Fruit fly (Drosophila melanogaster) whole organism, embryonic: ENCODE data around the gene twe.

ENCODE experiments used
- Abd-B ChIP-seq: fragments of 200-800 bp; sonication (Bioruptor generic); optimal IDR thresholded peaks from 2 replicates; lab custom pipeline; 2018; ENCODE audit warnings: missing biosample characterization, mild to moderate bottlenecking, missing genetic modification characterization, moderate library complexity
- CG10431 ChIP-seq: fragments of 200-800 bp; sonication (Bioruptor generic); optimal IDR thresholded peaks from 3 replicates; lab custom pipeline; 2018; ENCODE audit warnings: missing biosample characterization, mild to moderate bottlenecking, missing genetic modification characterization
- CG12391 ChIP-seq: fragments of 200-800 bp; sonication (Bioruptor generic); optimal IDR thresholded peaks from 3 replicates; lab custom pipeline; 2018; ENCODE audit warnings: missing biosample characterization, mild to moderate bottlenecking, missing genetic modification characterization, moderate library complexity
- CG12659 ChIP-seq: fragments of 200-800 bp; sonication (Bioruptor generic); optimal IDR thresholded peaks from 3 replicates; lab custom pipeline; 2017; ENCODE audit warnings: mild to moderate bottlenecking, missing biosample characterization, missing genetic modification reagents, missing genetic modification characterization
- CG12942 ChIP-seq: fragments of 200-800 bp; sonication (Bioruptor generic); optimal IDR thresholded peaks from 3 replicates; lab custom pipeline; 2016; ENCODE audit warnings: missing biosample characterization, missing genetic modification characterization
- CG16863 ChIP-seq: fragments of 200-800 bp; sonication (Bioruptor generic); optimal IDR thresholded peaks from 3 replicates; lab custom pipeline; 2016; ENCODE audit warnings: missing biosample characterization, missing genetic modification characterization
- CG17328 ChIP-seq: fragments of 200-800 bp; sonication (Bioruptor generic); IDR thresholded peaks from 2 replicates; pipeline ENCODE4 v1.3.6; 2022; ENCODE audit warnings: missing biosample characterization, missing genetic modification characterization
- CG17359 ChIP-seq: fragments of 200-800 bp; sonication (Bioruptor generic); optimal IDR thresholded peaks from 3 replicates; lab custom pipeline; 2018; ENCODE audit warnings: missing biosample characterization, mild to moderate bottlenecking, missing genetic modification characterization, moderate library complexity
- CG5953 ChIP-seq: fragments of 200-800 bp; sonication (Bioruptor generic); IDR thresholded peaks from 2 replicates; pipeline ENCODE4 v1.3.6; 2022; ENCODE audit warnings: missing biosample characterization, missing genetic modification characterization
- CG6654 ChIP-seq: fragments of 200-800 bp; sonication (Bioruptor generic); optimal IDR thresholded peaks from 2 replicates; lab custom pipeline; 2017; ENCODE audit warnings: missing biosample characterization, mild to moderate bottlenecking, missing genetic modification characterization
- CG6689 ChIP-seq: fragments of 200-800 bp; sonication (Bioruptor generic); IDR thresholded peaks from 2 replicates; pipeline ENCODE4 v1.3.6; 2022; ENCODE audit warnings: missing biosample characterization, missing genetic modification characterization
- CG7271 ChIP-seq: fragments of 200-800 bp; sonication (Bioruptor generic); optimal IDR thresholded peaks from 2 replicates; lab custom pipeline; 2018; ENCODE audit warnings: missing biosample characterization, mild to moderate bottlenecking, missing genetic modification characterization, moderate library complexity
- CG7556 ChIP-seq: fragments of 200-800 bp; sonication (Bioruptor generic); optimal IDR thresholded peaks from 2 replicates; lab custom pipeline; 2017; ENCODE audit warnings: missing biosample characterization, mild to moderate bottlenecking, missing genetic modification characterization
- CG7963 ChIP-seq: fragments of 200-800 bp; sonication (Bioruptor generic); IDR thresholded peaks from 3 replicates; pipeline ENCODE4 v1.3.6; 2022; ENCODE audit warnings: missing biosample characterization, missing genetic modification characterization; ENCODE audit not compliant: partially characterized antibody
- CG8388 ChIP-seq: fragments of 200-800 bp; sonication (Bioruptor generic); optimal IDR thresholded peaks from 2 replicates; lab custom pipeline; 2019; ENCODE audit warnings: missing biosample characterization, mild to moderate bottlenecking, missing genetic modification characterization, moderate library complexity
- CG9876 ChIP-seq: fragments of 200-800 bp; sonication (Bioruptor generic); optimal IDR thresholded peaks from 2 replicates; lab custom pipeline; 2016; ENCODE audit warnings: missing biosample characterization, missing genetic modification characterization
- D19B ChIP-seq: fragments of 200-800 bp; sonication (Bioruptor generic); optimal IDR thresholded peaks from 2 replicates; lab custom pipeline; 2017; ENCODE audit warnings: missing biosample characterization, mild to moderate bottlenecking, missing genetic modification characterization
- Dbx ChIP-seq: fragments of 200-800 bp; sonication (Bioruptor generic); IDR thresholded peaks from 3 replicates; pipeline ENCODE4 v1.3.6; 2022; ENCODE audit warnings: missing biosample characterization, missing genetic modification characterization
- Hr78 ChIP-seq, 2 experiments: fragments of 200-800 bp in 1 of 2; fragments of >200 bp in 1 of 2; sonication (Bioruptor generic) in 1 of 2; optimal IDR thresholded peaks; 2 replicates each; lab custom pipeline; 2017 to 2019; ENCODE audit warnings: missing biosample characterization in 2 of 2, missing genetic modification characterization in 2 of 2, mild to moderate bottlenecking in 1 of 2, moderate library complexity in 1 of 2
- Neu2 ChIP-seq: fragments of 200-800 bp; sonication (Bioruptor generic); optimal IDR thresholded peaks from 3 replicates; lab custom pipeline; 2016; ENCODE audit warnings: missing biosample characterization, missing genetic modification characterization, borderline replicate concordance
- Rfx ChIP-seq: fragments of 200-800 bp; sonication (Bioruptor generic); IDR thresholded peaks from 2 replicates; pipeline ENCODE4 v1.3.6; 2022; ENCODE audit warnings: missing biosample characterization, missing genetic modification characterization
- Sry-β ChIP-seq: fragments of 200-800 bp; sonication (Bioruptor generic); optimal IDR thresholded peaks from 2 replicates; lab custom pipeline; 2018; ENCODE audit warnings: missing biosample characterization, mild to moderate bottlenecking, missing genetic modification characterization, moderate library complexity
- ac ChIP-seq: fragments of 200-800 bp; sonication (Bioruptor generic); optimal IDR thresholded peaks from 3 replicates; lab custom pipeline; 2017; ENCODE audit warnings: missing biosample characterization, mild to moderate bottlenecking, missing genetic modification characterization
- caup ChIP-seq: fragments of 200-800 bp; sonication (Bioruptor generic); optimal IDR thresholded peaks from 3 replicates; lab custom pipeline; 2017; ENCODE audit warnings: missing biosample characterization, mild to moderate bottlenecking, missing genetic modification characterization, moderate library complexity; ENCODE audit not compliant: severe bottlenecking
- chinmo ChIP-seq: fragments of 200-800 bp; sonication (Bioruptor generic); IDR thresholded peaks from 4 replicates; pipeline ENCODE4 v1.3.6; 2022; ENCODE audit warnings: missing biosample characterization, missing genetic modification characterization; ENCODE audit not compliant: partially characterized antibody
- chm ChIP-seq: fragments of 200-800 bp; sonication (Bioruptor generic); IDR thresholded peaks from 2 replicates; pipeline ENCODE4 v1.3.6; 2022; ENCODE audit warnings: missing biosample characterization, missing genetic modification characterization
- dimm ChIP-seq: fragments of 200-800 bp; sonication (Bioruptor generic); IDR thresholded peaks from 2 replicates; pipeline ENCODE4 v1.3.6; 2022; ENCODE audit warnings: missing biosample characterization, missing genetic modification characterization
- dmrt99B ChIP-seq: fragments of 200-800 bp; sonication (Bioruptor generic); optimal IDR thresholded peaks from 2 replicates; lab custom pipeline; 2018; ENCODE audit warnings: missing biosample characterization, mild to moderate bottlenecking, missing genetic modification characterization, moderate library complexity
- dpn ChIP-seq, 2 experiments: fragments of 200-800 bp; sonication (Bioruptor generic); optimal IDR thresholded peaks; 3 replicates each; lab custom pipeline; 2016; ENCODE audit warnings: missing biosample characterization in 2 of 2, missing genetic modification characterization in 2 of 2
- emc ChIP-seq: fragments of 200-800 bp; sonication (Bioruptor generic); optimal IDR thresholded peaks from 2 replicates; lab custom pipeline; 2016; ENCODE audit warnings: missing biosample characterization, missing genetic modification characterization
- esg ChIP-seq: fragments of 200-800 bp; sonication (Bioruptor generic); conservative IDR thresholded peaks from 2 replicates; pipeline ENCODE4 v1.3.6; 2022; ENCODE audit warnings: missing biosample characterization, missing genetic modification characterization
- gem ChIP-seq: fragments of 200-800 bp; sonication (Bioruptor generic); optimal IDR thresholded peaks from 2 replicates; lab custom pipeline; 2019; ENCODE audit warnings: missing biosample characterization, mild to moderate bottlenecking, missing genetic modification characterization, moderate library complexity
- grau ChIP-seq: fragments of 200-800 bp; optimal IDR thresholded peaks from 3 replicates; lab custom pipeline; 2019; ENCODE audit warnings: missing biosample characterization, mild to moderate bottlenecking, missing genetic modification characterization, moderate library complexity
- ind ChIP-seq: fragments of 200-800 bp; sonication (Bioruptor generic); optimal IDR thresholded peaks from 3 replicates; lab custom pipeline; 2016; ENCODE audit warnings: missing biosample characterization, missing genetic modification characterization
- kni ChIP-seq: fragments of 200-800 bp; sonication (Bioruptor generic); optimal IDR thresholded peaks from 3 replicates; lab custom pipeline; 2017; ENCODE audit warnings: mild to moderate bottlenecking, missing biosample characterization, missing genetic modification reagents, missing genetic modification characterization
- lilli ChIP-seq: fragments of 200-800 bp; sonication (Bioruptor generic); optimal IDR thresholded peaks from 3 replicates; lab custom pipeline; 2016; ENCODE audit warnings: missing biosample characterization, missing genetic modification characterization
- mld ChIP-seq: fragments of 200-800 bp; sonication (Bioruptor generic); IDR thresholded peaks from 3 replicates; pipeline ENCODE4 v1.3.6; 2022; ENCODE audit warnings: missing biosample characterization, missing genetic modification characterization; ENCODE audit not compliant: partially characterized antibody
- nerfin-2 ChIP-seq: fragments of 200-800 bp; sonication (Bioruptor generic); IDR thresholded peaks from 2 replicates; pipeline ENCODE4 v1.3.6; 2022; ENCODE audit warnings: missing biosample characterization, missing genetic modification characterization; ENCODE audit not compliant: partially characterized antibody
- onecut ChIP-seq: fragments of 200-800 bp; sonication (Bioruptor generic); IDR thresholded peaks from 2 replicates; pipeline ENCODE4 v1.3.6; 2022; ENCODE audit warnings: missing biosample characterization, missing genetic modification characterization
- org-1 ChIP-seq: fragments of 200-800 bp; sonication (Bioruptor generic); optimal IDR thresholded peaks from 2 replicates; lab custom pipeline; 2017; ENCODE audit warnings: missing biosample characterization, missing genetic modification characterization
- pfk ChIP-seq: fragments of 200-800 bp; sonication (Bioruptor generic); optimal IDR thresholded peaks from 2 replicates; lab custom pipeline; 2018; ENCODE audit warnings: missing biosample characterization, mild to moderate bottlenecking, missing genetic modification characterization, moderate library complexity
- pita ChIP-seq: fragments of 200-800 bp; sonication (Bioruptor generic); optimal IDR thresholded peaks from 2 replicates; lab custom pipeline; 2017; ENCODE audit warnings: missing biosample characterization, mild to moderate bottlenecking, missing genetic modification characterization
- seq ChIP-seq: fragments of 200-800 bp; sonication (Bioruptor generic); IDR thresholded peaks from 2 replicates; pipeline ENCODE4 v1.3.6; 2022; ENCODE audit warnings: missing biosample characterization, missing genetic modification characterization
- slp2 ChIP-seq: fragments of 200-800 bp; sonication (Bioruptor generic); optimal IDR thresholded peaks from 2 replicates; lab custom pipeline; 2016; ENCODE audit warnings: missing biosample characterization, missing genetic modification characterization
- sqz ChIP-seq: fragments of 200-800 bp; sonication (Bioruptor generic); optimal IDR thresholded peaks from 3 replicates; lab custom pipeline; 2018; ENCODE audit warnings: missing biosample characterization, mild to moderate bottlenecking, missing genetic modification characterization
- sug ChIP-seq: fragments of 200-800 bp; optimal IDR thresholded peaks from 2 replicates; lab custom pipeline; 2019; ENCODE audit warnings: missing biosample characterization, mild to moderate bottlenecking, missing genetic modification characterization, moderate library complexity
- tin ChIP-seq: fragments of 200-800 bp; sonication (Bioruptor generic); optimal IDR thresholded peaks from 3 replicates; lab custom pipeline; 2016; ENCODE audit warnings: missing biosample characterization, missing genetic modification characterization
- tio ChIP-seq: fragments of 200-800 bp; sonication (Bioruptor generic); optimal IDR thresholded peaks from 2 replicates; lab custom pipeline; 2017; ENCODE audit warnings: missing biosample characterization, missing genetic modification characterization, inconsistent platforms
- zf30C ChIP-seq: fragments of 200-800 bp; sonication (Bioruptor generic); optimal IDR thresholded peaks from 3 replicates; lab custom pipeline; 2018; ENCODE audit warnings: missing biosample characterization, mild to moderate bottlenecking, missing genetic modification characterization

The twe gene

DNA sequence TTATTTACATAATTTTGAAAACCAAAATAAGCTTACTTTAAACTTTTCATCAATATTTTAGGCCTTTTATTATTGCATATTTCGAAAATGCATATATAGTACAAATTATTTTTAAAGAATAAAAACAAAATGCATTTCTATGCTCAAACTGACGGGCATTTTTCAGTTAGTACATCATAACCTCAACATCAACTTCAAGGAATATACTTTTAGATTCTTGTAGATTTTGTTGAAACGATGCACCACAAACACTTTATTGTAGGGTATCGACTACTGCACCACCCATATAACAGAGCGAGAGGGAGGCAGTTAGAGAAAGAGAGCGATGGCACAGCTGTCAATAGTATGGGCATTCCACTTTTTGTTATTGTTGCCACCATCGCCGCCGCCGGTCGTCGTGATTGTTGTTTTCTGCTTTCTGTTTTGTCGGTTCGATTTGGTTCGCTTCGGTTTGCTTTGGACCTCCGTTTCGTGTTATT, 18.1 kb upstream of the twe start (continued):
- peak; percentile 68 for TF ChIP-seq sug (tag; lab: Kevin White, UChicago)
- peak; percentile 86 for TF ChIP-seq sqz
- peak; percentile 97 for TF ChIP-seq gem (tag; lab: Kevin White, UChicago)
- TF ChIP-seq lilli (GFP tag; lab: Kevin White, UChicago): peak; percentile 88
- TF ChIP-seq dmrt99B (tag; lab: Kevin White, UChicago): peak; percentile 98
- peak; percentile 95 for TF ChIP-seq CG17359 (tag; lab: Kevin White, UChicago)
- peak; percentile 59 for TF ChIP-seq Rfx (GFP tag; lab: Robert Waterston, UW)
- TF ChIP-seq Dbx: no peak
- TF ChIP-seq CG5953 (GFP tag; lab: Robert Waterston, UW): 0 out of 2 replicates have a peak, but pooled peaks have one; percentile 3
- TF ChIP-seq CG12942: peak; percentile 88
- peak; percentile 89; the same call in 3 of the 4 replicates for TF ChIP-seq chinmo (GFP tag; lab: Robert Waterston, UW)
- TF ChIP-seq ind: peak; percentile 92
- peak; percentile 89 to 92 for TF ChIP-seq dpn (GFP tag; optimal IDR thresholded peaks at IDR 0.05; lab: Kevin White, UChicago)
- TF ChIP-seq CG12659 (GFP tag; lab: Kevin White, UChicago): peak; percentile 94
- TF ChIP-seq Sry-β (GFP tag; lab: Kevin White, UChicago): peak; percentile 59
- TF ChIP-seq CG7556 (GFP tag; lab: Kevin White, UChicago): peak; percentile 96
- TF ChIP-seq slp2: peak; percentile 86
- no peak for TF ChIP-seq Neu2 (GFP tag; lab: Kevin White, UChicago)
- TF ChIP-seq CG6689 (GFP tag; lab: Robert Waterston, UW): peak; percentile 84
- peak; percentile 93 for TF ChIP-seq grau (tag; lab: Kevin White, UChicago)
- peak; percentile 19 for TF ChIP-seq CG9876 (GFP tag; lab: Kevin White, UChicago)
- peak; percentile 85 for TF ChIP-seq esg (GFP tag; lab: Robert Waterston, UW)
- peak; percentile 83 for TF ChIP-seq seq
- peak; percentile 37 for TF ChIP-seq CG7271
- TF ChIP-seq CG12391 (tag; lab: Kevin White, UChicago): peak; percentile 96
- peak; percentile 40 for TF ChIP-seq pfk (GFP tag; lab: Kevin White, UChicago)
- peak; percentile 91 for TF ChIP-seq tin (GFP tag; lab: Kevin White, UChicago)
- no peak for TF ChIP-seq zf30C
- TF ChIP-seq CG16863 (GFP tag; lab: Kevin White, UChicago): peak; percentile 91
- peak; percentile 83 for TF ChIP-seq CG17328 (GFP tag; lab: Robert Waterston, UW)
- TF ChIP-seq kni: peak; percentile 80
- peak; percentile 95 for TF ChIP-seq org-1
- peak; percentile 50; the same call in 1 of the 2 replicates for TF ChIP-seq dimm (GFP tag; lab: Robert Waterston, UW)
- peak; percentile 45 for TF ChIP-seq emc (GFP tag; lab: Kevin White, UChicago)
- TF ChIP-seq caup: peak; percentile 77
- no peak for TF ChIP-seq pita (GFP tag; lab: Kevin White, UChicago)
- peak; percentile 91 for TF ChIP-seq tio
- TF ChIP-seq CG8388: peak; percentile 94
- TF ChIP-seq Abd-B: peak; percentile 92
- no peak for TF ChIP-seq mld (GFP tag; lab: Robert Waterston, UW)
- no peak for TF ChIP-seq nerfin-2
- peak; percentile 72 for TF ChIP-seq D19B
- peak; percentile 41; the same call in 1 of the 2 replicates for TF ChIP-seq chm
- peak; percentile 76 for TF ChIP-seq CG10431 (GFP tag; lab: Kevin White, UChicago)
- peak in 1 of 2 experiments; percentile 87 for TF ChIP-seq Hr78 (GFP tag; optimal IDR thresholded peaks at IDR 0.05; lab: Kevin White, UChicago)
- TF ChIP-seq CG6654 (GFP tag; lab: Kevin White, UChicago): peak; percentile 77
- TF ChIP-seq CG7963: no peak
- peak; percentile 83 for TF ChIP-seq ac (GFP tag; lab: Kevin White, UChicago)
- peak; percentile 62 for TF ChIP-seq onecut (GFP tag; lab: Robert Waterston, UW)
